Worm (Caenorhabditis elegans) whole organism, mixed stage, embryonic: Measurements from ENCODE around the gene ZK262.20.

Experiments
- blmp-1 ChIP-seq: fragments of 150-350 bp; optimal IDR thresholded peaks from 2 replicates; lab custom pipeline; 2014; ENCODE audit warnings: missing biosample characterization, missing genetic modification characterization
- ces-1 ChIP-seq: fragments of 150-350 bp; optimal IDR thresholded peaks from 2 replicates; lab custom pipeline; 2014; ENCODE audit warnings: missing biosample characterization, missing genetic modification reagents, missing genetic modification characterization
- hlh-1 ChIP-seq: fragments of 150-350 bp; optimal IDR thresholded peaks from 2 replicates; lab custom pipeline; 2014; ENCODE audit warnings: missing biosample characterization, missing genetic modification reagents, missing genetic modification characterization
- lin-13 ChIP-seq: fragments of 150-350 bp; optimal IDR thresholded peaks from 2 replicates; lab custom pipeline; 2014; ENCODE audit warnings: missing biosample characterization, missing genetic modification characterization
- lsy-2 ChIP-seq: fragments of 150-350 bp; optimal IDR thresholded peaks from 2 replicates; lab custom pipeline; 2014; ENCODE audit warnings: missing biosample characterization, missing genetic modification characterization
- mep-1 ChIP-seq: fragments of 150-350 bp; optimal IDR thresholded peaks from 2 replicates; lab custom pipeline; 2017; ENCODE audit warnings: missing biosample characterization, missing genetic modification reagents, missing genetic modification characterization, inconsistent platforms
- nhr-2 ChIP-seq: fragments of 150-350 bp; optimal IDR thresholded peaks from 2 replicates; lab custom pipeline; 2014; ENCODE audit warnings: missing biosample characterization, missing genetic modification characterization
- nhr-237 ChIP-seq: fragments of 150-350 bp; optimal IDR thresholded peaks from 2 replicates; lab custom pipeline; 2014; ENCODE audit warnings: missing biosample characterization, missing genetic modification characterization
- pha-4 ChIP-seq: fragments of 150-350 bp; optimal IDR thresholded peaks from 2 replicates; lab custom pipeline; 2018; ENCODE audit warnings: missing biosample characterization, missing genetic modification reagents, missing genetic modification characterization
- zip-8 ChIP-seq: fragments of 150-350 bp; optimal IDR thresholded peaks from 2 replicates; lab custom pipeline; 2014; ENCODE audit warnings: missing biosample characterization, missing genetic modification characterization

DNA sequence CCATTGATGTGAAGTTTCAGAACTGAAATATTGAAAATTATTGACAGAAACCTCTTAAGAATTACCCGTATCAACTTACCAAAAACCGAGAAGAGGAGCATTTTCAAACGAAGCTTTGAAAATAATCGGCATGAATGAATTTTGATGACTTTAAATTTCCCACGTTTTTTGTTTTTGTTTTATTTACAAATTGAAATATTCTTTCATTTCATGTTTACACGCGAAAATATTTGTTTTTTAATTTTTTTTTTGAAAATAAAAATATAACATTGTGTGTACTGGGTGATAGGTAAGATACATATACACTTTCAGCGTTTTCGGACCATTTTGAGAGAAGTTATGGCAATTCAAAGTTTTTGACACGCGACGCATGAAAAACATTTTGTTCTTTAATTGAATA is 39.2 kb downstream of the ZK262.20 start, which contains the start of gene Y51A2B.9:
- no peak for TF ChIP-seq zip-8 (tag; lab: Kevin White, UChicago)
- no peak for TF ChIP-seq hlh-1
- no peak for TF ChIP-seq nhr-2
- TF ChIP-seq pha-4 (tag; lab: Kevin White, UChicago) = no peak
- TF ChIP-seq lsy-2 (tag; lab: Kevin White, UChicago) = no peak
- no peak for TF ChIP-seq blmp-1 (tag; lab: Kevin White, UChicago)
- TF ChIP-seq ces-1 (GFP tag; lab: Kevin White, UChicago) = no peak
- no peak for TF ChIP-seq nhr-237 (tag; lab: Kevin White, UChicago)
- no peak for TF ChIP-seq mep-1 (tag; lab: Kevin White, UChicago)
- no peak for TF ChIP-seq lin-13 (tag; lab: Kevin White, UChicago)
